Worm (Caenorhabditis elegans) whole organism, L2 larva: ENCODE measurements around the gene Y75B8A.13.

Experiments used
- ZK546.5 ChIP-seq: sonication (generic microtip); optimal IDR thresholded peaks from 2 replicates; lab custom pipeline; 2017; ENCODE audit warnings: missing biosample characterization, missing genetic modification characterization
- elt-3 ChIP-seq: sonication (generic microtip); optimal IDR thresholded peaks from 2 replicates; lab custom pipeline; 2017; ENCODE audit warnings: missing biosample characterization, missing genetic modification characterization
- mab-5 ChIP-seq: fragments of 150-350 bp; optimal IDR thresholded peaks from 2 replicates; lab custom pipeline; 2014; ENCODE audit warnings: missing biosample characterization, missing genetic modification characterization
- nhr-12 ChIP-seq: fragments of 150-350 bp; optimal IDR thresholded peaks from 2 replicates; lab custom pipeline; 2014; ENCODE audit warnings: missing biosample characterization, missing genetic modification characterization
- nhr-25 ChIP-seq: fragments of 150-350 bp; sonication (generic microtip); optimal IDR thresholded peaks from 3 replicates; lab custom pipeline; 2014; ENCODE audit warnings: missing biosample characterization, missing genetic modification characterization
- nhr-6 ChIP-seq: fragments of 150-350 bp; optimal IDR thresholded peaks from 2 replicates; lab custom pipeline; 2014; ENCODE audit warnings: missing biosample characterization, missing genetic modification characterization
- nhr-77 ChIP-seq: fragments of 150-350 bp; optimal IDR thresholded peaks from 2 replicates; lab custom pipeline; 2014; ENCODE audit warnings: missing biosample characterization, missing genetic modification characterization
- skn-1 ChIP-seq: sonication (generic microtip); optimal IDR thresholded peaks from 2 replicates; lab custom pipeline; 2017; ENCODE audit warnings: missing biosample characterization, missing genetic modification characterization
- sma-3 ChIP-seq: sonication (generic microtip); optimal IDR thresholded peaks from 2 replicates; lab custom pipeline; 2016; ENCODE audit warnings: missing genetic modification reagents, missing genetic modification characterization, missing compliant biosample characterization
- unc-39 ChIP-seq: fragments of 150-350 bp; optimal IDR thresholded peaks from 2 replicates; lab custom pipeline; 2014; ENCODE audit warnings: missing biosample characterization, missing genetic modification characterization
- unc-62 ChIP-seq: fragments of 150-350 bp; optimal IDR thresholded peaks from 2 replicates; lab custom pipeline; 2014; ENCODE audit warnings: missing biosample characterization, missing genetic modification reagents, missing genetic modification characterization

ce11 chrIII:12167030-12167429, 48.5 kb downstream of the Y75B8A.13 start:
- no peak for TF ChIP-seq unc-62 (GFP tag; lab: Kevin White, UChicago)
- TF ChIP-seq sma-3 (GFP tag; lab: Kevin White, UChicago) = no peak
- no peak for TF ChIP-seq nhr-12 (tag; lab: Kevin White, UChicago)
- TF ChIP-seq nhr-25 (tag; lab: Kevin White, UChicago) = no peak
- TF ChIP-seq unc-39 (tag; lab: Kevin White, UChicago) = no peak
- TF ChIP-seq elt-3 (tag; lab: Kevin White, UChicago) = no peak
- TF ChIP-seq nhr-6 (tag; lab: Kevin White, UChicago) = no peak
- TF ChIP-seq ZK546.5 (tag; lab: Kevin White, UChicago) = no peak
- TF ChIP-seq nhr-77 (tag; lab: Kevin White, UChicago) = no peak
- no peak for TF ChIP-seq mab-5
- no peak for TF ChIP-seq skn-1 (tag; lab: Kevin White, UChicago)
